Fruit fly (Drosophila melanogaster) S2 (cell line): ENCODE measurements around the gene CG12069.

Source experiments
- CG8478 ChIP-seq: fragments of >200 bp; optimal IDR thresholded peaks from 2 replicates; lab custom pipeline; 2018
- CTCF ChIP-seq, 2 experiments: fragments of >200 bp; optimal IDR thresholded peaks; 2 replicates each; lab custom pipeline; 2018

dm6 chr3R:30733081-30733480, 37.8 kb upstream of the CG12069 start:
- no peak for TF ChIP-seq CTCF (optimal IDR thresholded peaks at IDR 0.05; lab: Kevin White, UChicago)
- TF ChIP-seq CG8478, result no peak
